Worm (Caenorhabditis elegans): Measurements from ENCODE around the gene best-13.

Gene best-13

ce11 chrIV:9928180-9928896 lies 24.6 kb downstream of the best-13 start, which contains the start of gene dur-1:
dur-1 (minus strand) TSS chrIV:9928230.
- peak in 1 of 2 experiments; percentile 5 for TF ChIP-seq lin-35 (GFP tag; optimal IDR thresholded peaks at IDR 0.05)
- no peak for TF ChIP-seq efl-3 (GFP tag; optimal IDR thresholded peaks at IDR 0.05)
- peak; percentile 23 for TF ChIP-seq nhr-20 (tag; optimal IDR thresholded peaks at IDR 0.05)
- no peak for TF ChIP-seq fkh-8 (tag; optimal IDR thresholded peaks at IDR 0.05)
- TF ChIP-seq nhr-47 (tag; optimal IDR thresholded peaks at IDR 0.05) = no peak
- no peak for TF ChIP-seq isw-1 (GFP tag; IDR thresholded peaks at IDR 0.05)
- no peak for TF ChIP-seq unc-62 (GFP tag; optimal IDR thresholded peaks at IDR 0.05)
- no peak for TF ChIP-seq mep-1 (tag; optimal IDR thresholded peaks at IDR 0.05)
- no peak for TF ChIP-seq nhr-76 (tag; optimal IDR thresholded peaks at IDR 0.05)
- no peak for TF ChIP-seq elt-3 (tag; optimal IDR thresholded peaks at IDR 0.05)
- TF ChIP-seq rnt-1 (tag; optimal IDR thresholded peaks at IDR 0.05) = peak; percentile 62
- TF ChIP-seq pag-3 (tag; optimal IDR thresholded peaks at IDR 0.05; ENCODE audit: borderline replicate concordance, insufficient read depth) = peak; percentile 46
- TF ChIP-seq lin-39 (tag; optimal IDR thresholded peaks at IDR 0.05) = peak; percentile 90
- peak; percentile 83 for TF ChIP-seq nhr-71 (tag; optimal IDR thresholded peaks at IDR 0.05)
- TF ChIP-seq nhr-19 (GFP tag; conservative IDR thresholded peaks at IDR 0.05) = peak; percentile 69
- peak; percentile 84 for TF ChIP-seq lin-14 (GFP tag; optimal IDR thresholded peaks at IDR 0.05)
- no peak for TF ChIP-seq egl-27 (tag; optimal IDR thresholded peaks at IDR 0.05)
- TF ChIP-seq snu-23 (GFP tag; optimal IDR thresholded peaks at IDR 0.05) = peak; percentile 44
- no peak for TF ChIP-seq lin-13 (GFP tag; optimal IDR thresholded peaks at IDR 0.05)
- TF ChIP-seq ceh-88 (GFP tag; IDR thresholded peaks at IDR 0.05) = no peak
- TF ChIP-seq swsn-7 (tag; optimal IDR thresholded peaks at IDR 0.05) = no peak
- TF ChIP-seq lsy-2 (tag; optimal IDR thresholded peaks at IDR 0.05) = peak; percentile 60 to 64
- TF ChIP-seq dpl-1 (GFP tag; optimal IDR thresholded peaks at IDR 0.05) = no peak

ce11 chrIV:9932055-9932454 lies 28.3 kb downstream of the best-13 start, which contains the start of the genes trmt-10A and F25H8.2:
trmt-10A (minus strand) TSS chrIV:9932213.
F25H8.2 (plus strand) TSS chrIV:9932235.
- TF ChIP-seq lin-35 (GFP tag; optimal IDR thresholded peaks at IDR 0.05) (peak; percentile 62 to 79), lin-15B (tag; optimal IDR thresholded peaks at IDR 0.05) (peak; percentile 78), swsn-7 (tag; optimal IDR thresholded peaks at IDR 0.05) (no peak), snpc-4 (tag; optimal IDR thresholded peaks at IDR 0.05) (no peak), lsy-2 (tag; optimal IDR thresholded peaks at IDR 0.05) (peak; percentile 34 to 83), isw-1 (GFP tag; IDR thresholded peaks at IDR 0.05) (no peak), mep-1 (tag; optimal IDR thresholded peaks at IDR 0.05) (peak; percentile 77), dpl-1 (GFP tag; optimal IDR thresholded peaks at IDR 0.05) (peak; percentile 49 to 75 (median 52)), pag-3 (tag; optimal IDR thresholded peaks at IDR 0.05; ENCODE audit: borderline replicate concordance, insufficient read depth) (no peak), pax-3 (tag; optimal IDR thresholded peaks at IDR 0.05) (no peak), C16A3.4 (tag; optimal IDR thresholded peaks at IDR 0.05) (peak; percentile 67), unc-130 (tag; optimal IDR thresholded peaks at IDR 0.05) (no peak), F16B12.6 (tag; optimal IDR thresholded peaks at IDR 0.05) (peak; percentile 3), hlh-17 (GFP tag; optimal IDR thresholded peaks at IDR 0.05; ENCODE audit: borderline replicate concordance) (no peak), skn-1 (tag; optimal IDR thresholded peaks at IDR 0.05) (peak; percentile 77), zip-4 (GFP tag; optimal IDR thresholded peaks at IDR 0.05) (no peak), unc-86 (tag; optimal IDR thresholded peaks at IDR 0.05) (no peak), ceh-8 (GFP tag; optimal IDR thresholded peaks at IDR 0.05) (no peak), mdl-1 (tag; optimal IDR thresholded peaks at IDR 0.05) (no peak), zag-1 (tag; optimal IDR thresholded peaks at IDR 0.05) (no peak), aly-2 (tag; optimal IDR thresholded peaks at IDR 0.05) (no peak), lin-14 (GFP tag; optimal IDR thresholded peaks at IDR 0.05) (peak; percentile 58), snu-23 (GFP tag; optimal IDR thresholded peaks at IDR 0.05) (peak; percentile 38), efl-1 (optimal IDR thresholded peaks at IDR 0.05) (peak; percentile 47 to 54), efl-1 (GFP tag; optimal IDR thresholded peaks at IDR 0.05 in 1 of 2) (peak; percentile 62 to 91), nhr-71 (tag; optimal IDR thresholded peaks at IDR 0.05) (peak; percentile 36), xbp-1 (tag; optimal IDR thresholded peaks at IDR 0.05) (peak; percentile 13), lin-39 (tag; optimal IDR thresholded peaks at IDR 0.05) (no peak), nhr-47 (tag; optimal IDR thresholded peaks at IDR 0.05) (peak; percentile 30), nhr-85 (tag) (no peak), unc-30 (tag; optimal IDR thresholded peaks at IDR 0.05) (no peak), elt-3 (tag; optimal IDR thresholded peaks at IDR 0.05) (peak in 1 of 6 experiments; percentile 50)

Measured in whole organism, L1 larva.